Worm (Caenorhabditis elegans) whole organism, early embryonic: ENCODE results near the gene R07E5.7.

ENCODE experiments used
- B0310.2 ChIP-seq: sonication (generic microtip); optimal IDR thresholded peaks from 2 replicates; lab custom pipeline; 2016; ENCODE audit warnings: mild to moderate bottlenecking, missing genetic modification characterization, missing compliant biosample characterization
- F13C5.2 ChIP-seq: sonication (generic microtip); optimal IDR thresholded peaks from 2 replicates; lab custom pipeline; 2017; ENCODE audit warnings: mild to moderate bottlenecking, missing genetic modification characterization, inconsistent platforms, missing compliant biosample characterization
- aly-1 ChIP-seq: sonication (generic microtip); optimal IDR thresholded peaks from 2 replicates; lab custom pipeline; 2016; ENCODE audit warnings: missing genetic modification characterization, missing compliant biosample characterization
- ama-1 ChIP-seq: fragments of 150-350 bp; optimal IDR thresholded peaks from 2 replicates; lab custom pipeline; 2014
- ceh-13 ChIP-seq: fragments of 200-800 bp; sonication (Bioruptor generic); optimal IDR thresholded peaks from 2 replicates; lab custom pipeline; 2018; ENCODE audit warnings: mild to moderate bottlenecking, missing genetic modification characterization, missing compliant biosample characterization
- ceh-36 ChIP-seq: sonication (generic microtip); optimal IDR thresholded peaks from 2 replicates; lab custom pipeline; 2016; ENCODE audit warnings: missing genetic modification characterization, inconsistent platforms, missing compliant biosample characterization
- ets-7 ChIP-seq: sonication (generic microtip); optimal IDR thresholded peaks from 2 replicates; lab custom pipeline; 2016; ENCODE audit warnings: missing genotype, missing genetic modification characterization, missing compliant biosample characterization
- flt-1 ChIP-seq: fragments of 200-800 bp; sonication (Bioruptor generic); IDR thresholded peaks from 2 replicates; pipeline ENCODE4 v1.3.6; 2022; ENCODE audit warnings: missing genetic modification characterization, missing compliant biosample characterization
- hmbx-1 ChIP-seq: sonication (generic microtip); optimal IDR thresholded peaks from 2 replicates; lab custom pipeline; 2016; ENCODE audit warnings: mild to moderate bottlenecking, missing genetic modification characterization, missing compliant biosample characterization
- hmg-4 ChIP-seq: fragments of 200-800 bp; sonication (Bioruptor generic); optimal IDR thresholded peaks from 2 replicates; lab custom pipeline; 2018; ENCODE audit warnings: mild to moderate bottlenecking, missing genetic modification characterization, missing compliant biosample characterization
- hnd-1 ChIP-seq: sonication (generic microtip); optimal IDR thresholded peaks from 2 replicates; lab custom pipeline; 2016; ENCODE audit warnings: missing genetic modification characterization, missing compliant biosample characterization
- pes-1 ChIP-seq: fragments of 200-800 bp; sonication (Bioruptor generic); IDR thresholded peaks from 2 replicates; pipeline ENCODE4 v1.3.6; 2022; ENCODE audit warnings: missing genetic modification reagents, missing genetic modification characterization, missing compliant biosample characterization
- scrt-1 ChIP-seq: fragments of 200-800 bp; sonication (Bioruptor generic); IDR thresholded peaks from 2 replicates; pipeline ENCODE4 v1.3.6; 2022; ENCODE audit warnings: missing genetic modification characterization, missing compliant biosample characterization
- sea-1 ChIP-seq: fragments of 200-800 bp; sonication (Bioruptor generic); conservative IDR thresholded peaks from 2 replicates; pipeline ENCODE4 v1.3.6; 2022; ENCODE audit warnings: missing genetic modification characterization, missing compliant biosample characterization
- tbx-11 ChIP-seq: fragments of 200-800 bp; sonication (Bioruptor generic); IDR thresholded peaks from 2 replicates; pipeline ENCODE4 v1.3.6; 2022; ENCODE audit warnings: missing genetic modification characterization, missing compliant biosample characterization
- tbx-37 ChIP-seq: fragments of 200-800 bp; sonication (Bioruptor generic); conservative IDR thresholded peaks from 2 replicates; pipeline ENCODE4 v1.3.6; 2022; ENCODE audit warnings: missing genetic modification reagents, missing genetic modification characterization, missing compliant biosample characterization
- tra-4 ChIP-seq: sonication (generic microtip); optimal IDR thresholded peaks from 2 replicates; lab custom pipeline; 2017; ENCODE audit warnings: missing genetic modification characterization, missing compliant biosample characterization

The R07E5.7 gene

ce11 chrIII:4453301-4453700, 34.3 kb upstream of the R07E5.7 start:
- TF ChIP-seq hmg-4 (no peak), ets-7 (tag; lab: Kevin White, UChicago) (no peak), ama-1 (no peak), tbx-37 (GFP tag; lab: Robert Waterston, UW) (no peak), ceh-36 (tag; lab: Kevin White, UChicago) (no peak), hnd-1 (tag; lab: Kevin White, UChicago) (no peak), B0310.2 (tag; lab: Kevin White, UChicago) (no peak), scrt-1 (no peak), pes-1 (GFP tag; lab: Robert Waterston, UW) (no peak), flt-1 (GFP tag; lab: Robert Waterston, UW) (no peak), tbx-11 (GFP tag; lab: Robert Waterston, UW) (no peak), ceh-13 (GFP tag; lab: Kevin White, UChicago) (no peak), hmbx-1 (tag; lab: Kevin White, UChicago) (no peak), tra-4 (tag; lab: Kevin White, UChicago) (no peak), sea-1 (GFP tag; lab: Robert Waterston, UW) (no peak), F13C5.2 (no peak), aly-1 (tag; lab: Kevin White, UChicago) (no peak)

ce11 chrIII:4452749-4453148, 33.8 kb upstream of the R07E5.7 start:
- TF ChIP-seq tra-4 (tag; lab: Kevin White, UChicago): no peak

- no peak for TF ChIP-seq flt-1 (GFP tag; lab: Robert Waterston, UW)
- peak; percentile 27 for TF ChIP-seq hmg-4
- no peak for TF ChIP-seq scrt-1
- peak; percentile 15 for TF ChIP-seq F13C5.2
Observed at ce11 chrIII:4450773-4451423, 31.9 kb upstream of the R07E5.7 start.

- TF ChIP-seq sea-1 (GFP tag; lab: Robert Waterston, UW): no peak
- no peak for TF ChIP-seq pes-1 (GFP tag; lab: Robert Waterston, UW)
- TF ChIP-seq ets-7 (tag; lab: Kevin White, UChicago): no peak
- no peak for TF ChIP-seq ceh-36 (tag; lab: Kevin White, UChicago)
- TF ChIP-seq B0310.2 (tag; lab: Kevin White, UChicago): no peak
- no peak for TF ChIP-seq scrt-1
- no peak for TF ChIP-seq tra-4 (tag; lab: Kevin White, UChicago)
- no peak for TF ChIP-seq hnd-1 (tag; lab: Kevin White, UChicago)
- no peak for TF ChIP-seq tbx-11 (GFP tag; lab: Robert Waterston, UW)
- no peak for TF ChIP-seq ceh-13 (GFP tag; lab: Kevin White, UChicago)
- no peak for TF ChIP-seq aly-1 (tag; lab: Kevin White, UChicago)
- no peak for TF ChIP-seq flt-1 (GFP tag; lab: Robert Waterston, UW)
- TF ChIP-seq ama-1: no peak
- no peak for TF ChIP-seq tbx-37 (GFP tag; lab: Robert Waterston, UW)
- no peak for TF ChIP-seq hmbx-1 (tag; lab: Kevin White, UChicago)
- no peak for TF ChIP-seq hmg-4
- TF ChIP-seq F13C5.2: no peak
Observed at ce11 chrIII:4449893-4450579, 31.1 kb upstream of the R07E5.7 start, which contains the start of gene ceh-43. ceh-43 (minus strand) TSS chrIII:4449943.

- TF ChIP-seq hmbx-1 (tag; lab: Kevin White, UChicago) (no peak), tbx-11 (GFP tag; lab: Robert Waterston, UW) (no peak), flt-1 (GFP tag; lab: Robert Waterston, UW) (no peak)
Observed at ce11 chrIII:4449357-4449756, 30.4 kb upstream of the R07E5.7 start.

ce11 chrIII:4448029-4448428, 29.1 kb upstream of the R07E5.7 start:
- TF ChIP-seq ceh-13 (GFP tag; lab: Kevin White, UChicago) (no peak), ama-1 (no peak), pes-1 (GFP tag; lab: Robert Waterston, UW) (no peak)

- TF ChIP-seq tbx-11 (GFP tag; lab: Robert Waterston, UW) (no peak), scrt-1 (no peak), ceh-13 (GFP tag; lab: Kevin White, UChicago) (no peak), ama-1 (no peak)
Observed at ce11 chrIII:4444492-4444891, 25.5 kb upstream of the R07E5.7 start.

ce11 chrIII:4441781-4442180, 22.8 kb upstream of the R07E5.7 start, which contains the start of gene nex-3:
nex-3 (plus strand) TSS chrIII:4442081.
- no peak for TF ChIP-seq sea-1 (GFP tag; lab: Robert Waterston, UW)
- no peak for TF ChIP-seq hmg-4
- no peak for TF ChIP-seq flt-1 (GFP tag; lab: Robert Waterston, UW)
- no peak for TF ChIP-seq F13C5.2
- TF ChIP-seq ets-7 (tag; lab: Kevin White, UChicago): no peak
- TF ChIP-seq scrt-1: no peak
- TF ChIP-seq tbx-11 (GFP tag; lab: Robert Waterston, UW): no peak
- no peak for TF ChIP-seq pes-1 (GFP tag; lab: Robert Waterston, UW)
- TF ChIP-seq tbx-37 (GFP tag; lab: Robert Waterston, UW): no peak
- TF ChIP-seq B0310.2 (tag; lab: Kevin White, UChicago): no peak
- no peak for TF ChIP-seq tra-4 (tag; lab: Kevin White, UChicago)
- TF ChIP-seq aly-1 (tag; lab: Kevin White, UChicago): no peak
- TF ChIP-seq hnd-1 (tag; lab: Kevin White, UChicago): no peak
- TF ChIP-seq hmbx-1 (tag; lab: Kevin White, UChicago): no peak
- no peak for TF ChIP-seq ceh-36 (tag; lab: Kevin White, UChicago)
- no peak for TF ChIP-seq ama-1
